Worm (Caenorhabditis elegans) whole organism, L1 larva: Measurements from ENCODE around the gene dpm-3.

Source experiments
- egl-13 ChIP-seq: sonication (generic microtip); optimal IDR thresholded peaks from 2 replicates; lab custom pipeline; 2016; ENCODE audit warnings: missing genotype, missing genetic modification reagents, missing genetic modification characterization, missing compliant biosample characterization
- nhr-20 ChIP-seq: sonication (generic microtip); optimal IDR thresholded peaks from 2 replicates; lab custom pipeline; 2016; ENCODE audit warnings: mild to moderate bottlenecking, missing genetic modification characterization, missing compliant biosample characterization
- sox-4 ChIP-seq: sonication (generic microtip); optimal IDR thresholded peaks from 2 replicates; lab custom pipeline; 2016; ENCODE audit warnings: missing genetic modification characterization, missing compliant biosample characterization
- unc-62 ChIP-seq: fragments of 150-350 bp; optimal IDR thresholded peaks from 2 replicates; lab custom pipeline; 2014; ENCODE audit warnings: missing biosample characterization, missing genetic modification reagents, missing genetic modification characterization

dpm-3 gene

DNA sequence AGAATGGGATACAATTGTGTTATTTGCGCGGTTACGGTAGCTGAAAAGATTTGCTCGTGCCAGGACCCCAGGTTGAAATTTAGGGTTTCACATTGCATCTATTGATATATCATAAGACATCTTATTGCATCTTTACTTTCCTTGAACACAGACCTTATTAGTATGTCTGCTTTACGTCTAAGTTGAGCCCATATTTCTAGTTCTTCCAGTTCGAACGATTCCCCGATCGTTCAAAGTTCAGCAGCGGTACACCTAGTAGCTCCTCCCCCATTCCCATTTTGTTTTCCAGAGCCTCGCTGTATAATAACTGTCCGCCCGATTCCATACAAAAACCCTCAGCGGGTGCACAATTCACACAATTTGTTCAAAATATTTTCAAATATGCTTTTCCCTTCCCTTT is 50.3 kb downstream of the dpm-3 start, which contains the start of gene C25G4.17:
TSS of gene C25G4.17 (plus strand) at position 301 of the 400 bp plus-strand sequence.
- TF ChIP-seq nhr-20 (no peak), unc-62 (GFP tag; lab: Kevin White, UChicago) (no peak), sox-4 (tag; lab: Kevin White, UChicago) (no peak), egl-13 (tag; lab: Kevin White, UChicago) (no peak)
